Fruit fly (Drosophila melanogaster) whole organism, wandering third instar larva: Measurements from ENCODE around the gene Agpat1.

Source experiments
- Abd-B ChIP-seq: fragments of >200 bp; optimal IDR thresholded peaks from 2 replicates; lab custom pipeline; 2017; ENCODE audit warnings: missing biosample characterization, missing genetic modification characterization
- CG32264 ChIP-seq: fragments of 200-800 bp; sonication (Bioruptor generic); optimal IDR thresholded peaks from 2 replicates; lab custom pipeline; 2016; ENCODE audit warnings: missing biosample characterization, missing genetic modification characterization
- CG9705 ChIP-seq: fragments of 200-800 bp; sonication (Bioruptor generic); optimal IDR thresholded peaks from 2 replicates; lab custom pipeline; 2018; ENCODE audit warnings: missing biosample characterization, mild to moderate bottlenecking, missing genetic modification characterization
- CrebA ChIP-seq: fragments of 200-800 bp; sonication (Bioruptor generic); optimal IDR thresholded peaks from 2 replicates; lab custom pipeline; 2016; ENCODE audit warnings: missing biosample characterization, mild to moderate bottlenecking, missing genetic modification characterization, borderline replicate concordance
- Dfd ChIP-seq: fragments of >200 bp; optimal IDR thresholded peaks from 2 replicates; lab custom pipeline; 2017; ENCODE audit warnings: missing biosample characterization, missing genetic modification characterization
- Dif ChIP-seq: fragments of 200-275, 200-300 bp; sonication (Bioruptor generic); optimal IDR thresholded peaks from 2 replicates; lab custom pipeline; 2018; ENCODE audit warnings: missing biosample characterization, missing genetic modification characterization; ENCODE audit not compliant: partially characterized antibody
- GATAd ChIP-seq: sonication (Bioruptor generic); optimal IDR thresholded peaks from 2 replicates; lab custom pipeline; 2016; ENCODE audit warnings: missing biosample characterization, missing genetic modification characterization
- HLH106 ChIP-seq: fragments of 200-800 bp; optimal IDR thresholded peaks from 3 replicates; lab custom pipeline; 2019; ENCODE audit warnings: missing biosample characterization, mild to moderate bottlenecking, missing genetic modification characterization, moderate library complexity
- Hnf4 ChIP-seq: fragments of 200-800 bp; sonication (Bioruptor generic); optimal IDR thresholded peaks from 2 replicates; lab custom pipeline; 2016; ENCODE audit warnings: missing biosample characterization, mild to moderate bottlenecking, missing genetic modification characterization
- Hr78 ChIP-seq: fragments of >200 bp; optimal IDR thresholded peaks from 2 replicates; lab custom pipeline; 2017; ENCODE audit warnings: missing biosample characterization, missing genetic modification characterization
- Hr83 ChIP-seq: fragments of 200-300 bp; sonication (Bioruptor generic); optimal IDR thresholded peaks from 2 replicates; lab custom pipeline; 2016; ENCODE audit warnings: missing biosample characterization, mild to moderate bottlenecking, missing genetic modification characterization, moderate library complexity; ENCODE audit not compliant: poor library complexity, severe bottlenecking
- Jra ChIP-seq: sonication (Bioruptor generic); optimal IDR thresholded peaks from 2 replicates; lab custom pipeline; 2016; ENCODE audit warnings: missing biosample characterization, missing genetic modification characterization
- Mio ChIP-seq: sonication (Bioruptor generic); optimal IDR thresholded peaks from 2 replicates; lab custom pipeline; 2016; ENCODE audit warnings: missing biosample characterization, missing genetic modification characterization
- Myc ChIP-seq: fragments of >200 bp; optimal IDR thresholded peaks from 2 replicates; lab custom pipeline; 2017
- N ChIP-seq: fragments of >200 bp; optimal IDR thresholded peaks from 2 replicates; lab custom pipeline; 2018; ENCODE audit warnings: missing biosample characterization, missing external identifiers, missing genetic modification characterization
- OdsH ChIP-seq: fragments of 200-800 bp; sonication (Bioruptor generic); optimal IDR thresholded peaks from 2 replicates; lab custom pipeline; 2016; ENCODE audit warnings: missing biosample characterization, mild to moderate bottlenecking, missing genetic modification characterization
- Rel ChIP-seq, 2 experiments: fragments of 200-800 bp; sonication (Bioruptor generic) in 1 of 2; optimal IDR thresholded peaks; 2 replicates in 1 of 2; 3 replicates in 1 of 2; lab custom pipeline; 2016 to 2019; ENCODE audit warnings: mild to moderate bottlenecking in 2 of 2, missing biosample characterization in 2 of 2, missing genetic modification characterization in 2 of 2, moderate library complexity in 1 of 2
- Sp1 ChIP-seq: fragments of 200-800 bp; sonication (Bioruptor generic); optimal IDR thresholded peaks from 3 replicates; lab custom pipeline; 2019; ENCODE audit warnings: missing biosample characterization, mild to moderate bottlenecking, missing genetic modification characterization, moderate library complexity
- Vsx2 ChIP-seq: fragments of 200-300, 225-300 bp; sonication (Bioruptor generic); optimal IDR thresholded peaks from 2 replicates; lab custom pipeline; 2018; ENCODE audit warnings: missing biosample characterization, missing genetic modification characterization; ENCODE audit not compliant: partially characterized antibody
- br ChIP-seq: fragments of 200-800 bp; sonication (Bioruptor generic); optimal IDR thresholded peaks from 2 replicates; lab custom pipeline; 2016; ENCODE audit warnings: missing biosample characterization, missing genetic modification characterization
- brk ChIP-seq: fragments of 200-800 bp; sonication (Bioruptor generic); optimal IDR thresholded peaks from 2 replicates; lab custom pipeline; 2016; ENCODE audit warnings: missing biosample characterization, mild to moderate bottlenecking, missing genetic modification characterization
- dl ChIP-seq, 2 experiments: fragments of 175-275, 200-275 bp in 1 of 2; fragments of 200-275 bp in 1 of 2; sonication (Bioruptor generic); optimal IDR thresholded peaks; lab custom pipeline; 2018; ENCODE audit warnings: mild to moderate bottlenecking in 2 of 2, missing biosample characterization in 2 of 2, missing genetic modification characterization in 2 of 2, moderate library complexity in 2 of 2; ENCODE audit not compliant: partially characterized antibody in 2 of 2, insufficient read depth in 1 of 2
- dmrt93B ChIP-seq: fragments of 200-800 bp; sonication (Bioruptor generic); optimal IDR thresholded peaks from 2 replicates; lab custom pipeline; 2018; ENCODE audit warnings: missing biosample characterization, mild to moderate bottlenecking, missing genetic modification characterization
- dsf ChIP-seq: sonication (Bioruptor generic); optimal IDR thresholded peaks from 2 replicates; lab custom pipeline; 2016; ENCODE audit warnings: missing biosample characterization, missing genetic modification characterization, borderline replicate concordance
- ey ChIP-seq: fragments of 200-800 bp; sonication (Bioruptor generic); optimal IDR thresholded peaks from 2 replicates; lab custom pipeline; 2016; ENCODE audit warnings: missing biosample characterization, missing genetic modification characterization
- foxo ChIP-seq, 2 experiments: fragments of 200-800 bp; sonication (Bioruptor generic); optimal IDR thresholded peaks; 2 replicates in 1 of 2; 3 replicates in 1 of 2; lab custom pipeline; 2016 to 2017; ENCODE audit warnings: missing biosample characterization in 2 of 2, missing genetic modification characterization in 2 of 2
- fru ChIP-seq: fragments of 200-800 bp; sonication (Bioruptor generic); optimal IDR thresholded peaks from 3 replicates; lab custom pipeline; 2016; ENCODE audit warnings: missing biosample characterization, mild to moderate bottlenecking, missing genetic modification characterization
- h ChIP-seq: fragments of 200-800 bp; sonication (Bioruptor generic); optimal IDR thresholded peaks from 3 replicates; lab custom pipeline; 2016; ENCODE audit warnings: missing biosample characterization, mild to moderate bottlenecking, missing genetic modification characterization
- jim ChIP-seq: fragments of 175-275, 200-325 bp; sonication (Bioruptor generic); optimal IDR thresholded peaks from 2 replicates; lab custom pipeline; 2016; ENCODE audit warnings: missing biosample characterization, mild to moderate bottlenecking, missing genetic modification characterization
- lola ChIP-seq: fragments of >200 bp; optimal IDR thresholded peaks from 2 replicates; lab custom pipeline; 2017; ENCODE audit warnings: missing biosample characterization, missing genetic modification characterization
- pan ChIP-seq: fragments of >200 bp; optimal IDR thresholded peaks from 2 replicates; lab custom pipeline; 2017
- psq ChIP-seq: fragments of 200-800 bp; sonication (Bioruptor generic); optimal IDR thresholded peaks from 3 replicates; lab custom pipeline; 2017; ENCODE audit warnings: missing biosample characterization, mild to moderate bottlenecking, missing genetic modification characterization, moderate library complexity
- rgr ChIP-seq: fragments of 200-800 bp; sonication (Bioruptor generic); optimal IDR thresholded peaks from 3 replicates; lab custom pipeline; 2016; ENCODE audit warnings: missing biosample characterization, mild to moderate bottlenecking, missing genetic modification characterization
- sage ChIP-seq: fragments of 200-800 bp; sonication (Bioruptor generic); optimal IDR thresholded peaks from 2 replicates; lab custom pipeline; 2016; ENCODE audit warnings: missing biosample characterization, mild to moderate bottlenecking, missing genetic modification characterization
- sv ChIP-seq: fragments of 200-800 bp; sonication (Bioruptor generic); optimal IDR thresholded peaks from 3 replicates; lab custom pipeline; 2016; ENCODE audit warnings: missing biosample characterization, missing genetic modification characterization
- tai ChIP-seq: sonication (Bioruptor generic); optimal IDR thresholded peaks from 2 replicates; lab custom pipeline; 2016; ENCODE audit warnings: missing biosample characterization, missing genetic modification characterization
- usp ChIP-seq: fragments of >200 bp; optimal IDR thresholded peaks from 2 replicates; lab custom pipeline; 2017; ENCODE audit warnings: missing biosample characterization, missing genetic modification characterization
- woc ChIP-seq: sonication (Bioruptor generic); optimal IDR thresholded peaks from 2 replicates; lab custom pipeline; 2016; ENCODE audit warnings: missing biosample characterization, mild to moderate bottlenecking, missing genetic modification characterization

Agpat1 gene

DNA sequence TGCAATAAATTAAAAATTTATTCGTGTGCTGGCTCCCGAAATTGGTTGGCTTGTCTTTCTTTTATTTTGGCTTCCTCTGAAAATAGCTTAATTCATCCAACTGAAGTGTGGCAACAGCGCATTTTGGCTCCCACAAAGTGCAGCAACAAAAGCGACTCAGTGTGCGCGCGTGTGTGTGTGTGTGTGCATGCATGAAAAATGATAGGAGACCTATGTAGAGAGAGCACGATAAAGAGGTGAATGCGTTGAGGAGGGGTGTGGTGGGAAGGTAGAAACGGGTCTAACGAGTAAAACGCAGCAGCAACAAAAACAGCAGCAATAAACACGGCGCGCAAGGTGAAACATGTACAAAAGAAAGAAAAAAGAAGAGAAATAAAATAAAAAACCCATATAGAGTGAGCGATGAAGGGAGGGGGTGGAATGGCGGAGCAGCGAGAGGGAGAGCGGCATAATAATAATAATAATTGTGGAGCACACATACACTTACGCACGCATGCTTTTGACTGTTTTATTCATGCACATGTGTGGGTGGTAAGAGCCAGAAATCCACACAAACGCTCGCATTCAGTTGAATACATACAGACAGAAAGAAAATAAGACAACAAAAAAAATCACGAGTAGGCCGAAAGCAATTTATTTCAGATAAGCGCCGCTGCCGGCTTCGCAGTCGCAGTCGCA, 27.9 kb upstream of the Agpat1 start:
- TF ChIP-seq Myc (lab: Kevin White, UChicago) (no peak), HLH106 (peak; percentile 55), usp (GFP tag; lab: Kevin White, UChicago) (no peak), br (GFP tag; lab: Kevin White, UChicago) (peak; percentile 68), Sp1 (GFP tag; lab: Kevin White, UChicago) (peak; percentile 88), tai (peak; percentile 50), CrebA (GFP tag; lab: Kevin White, UChicago) (peak; percentile 88), dsf (GFP tag; lab: Kevin White, UChicago) (no peak), Dif (GFP tag; lab: Kevin White, UChicago) (no peak), GATAd (GFP tag; lab: Kevin White, UChicago) (no peak), CG32264 (no peak), OdsH (GFP tag; lab: Kevin White, UChicago) (peak; percentile 4), pan (lab: Kevin White, UChicago) (no peak), Hnf4 (GFP tag; lab: Kevin White, UChicago) (peak; percentile 58), Rel (GFP tag; optimal IDR thresholded peaks at IDR 0.05; lab: Kevin White, UChicago) (peak; percentile 83), Rel (tag; optimal IDR thresholded peaks at IDR 0.05; lab: Kevin White, UChicago) (peak; percentile 84), psq (peak; percentile 97), Dfd (GFP tag; lab: Kevin White, UChicago) (peak; percentile 61), dl (GFP tag; optimal IDR thresholded peaks at IDR 0.05; lab: Kevin White, UChicago; ENCODE audit: insufficient read depth in 1 of 2, partially characterized antibody in 2 of 2) (peak in 1 of 2 experiments; percentile 32), lola (GFP tag; lab: Kevin White, UChicago) (no peak), h (GFP tag; lab: Kevin White, UChicago) (peak; percentile 79), brk (no peak), Hr78 (GFP tag; lab: Kevin White, UChicago) (no peak), woc (GFP tag; lab: Kevin White, UChicago) (peak; percentile 17), sage (GFP tag; lab: Kevin White, UChicago) (peak; percentile 51), Hr83 (GFP tag; lab: Kevin White, UChicago) (peak; percentile 5), Abd-B (GFP tag; lab: Kevin White, UChicago) (no peak), Mio (GFP tag; lab: Kevin White, UChicago) (no peak), rgr (peak; percentile 30), N (GFP tag; lab: Kevin White, UChicago) (no peak), sv (GFP tag; lab: Kevin White, UChicago) (no peak), Vsx2 (GFP tag; lab: Kevin White, UChicago) (peak; percentile 59), jim (GFP tag; lab: Kevin White, UChicago) (peak; percentile 93), ey (GFP tag; lab: Kevin White, UChicago) (peak; percentile 1), foxo (GFP tag; optimal IDR thresholded peaks at IDR 0.05; lab: Kevin White, UChicago) (peak; percentile 22 to 28), Jra (peak; percentile 7), fru (GFP tag; lab: Kevin White, UChicago) (peak; percentile 78), dmrt93B (GFP tag; lab: Kevin White, UChicago) (peak; percentile 31), CG9705 (GFP tag; lab: Kevin White, UChicago) (peak; percentile 29)

dm6 chrX:12737735-12738390, 27.2 kb upstream of the Agpat1 start:
- no peak for TF ChIP-seq Hr83 (GFP tag; lab: Kevin White, UChicago)
- TF ChIP-seq Hnf4 (GFP tag; lab: Kevin White, UChicago): peak; percentile 3
- peak; percentile 62 for TF ChIP-seq OdsH (GFP tag; lab: Kevin White, UChicago)
- peak; percentile 49 for TF ChIP-seq dmrt93B (GFP tag; lab: Kevin White, UChicago)
- peak in 1 of 2 experiments; percentile 77 for TF ChIP-seq foxo (GFP tag; optimal IDR thresholded peaks at IDR 0.05; lab: Kevin White, UChicago)
- TF ChIP-seq Dfd (GFP tag; lab: Kevin White, UChicago): no peak
- TF ChIP-seq HLH106: peak; percentile 66
- peak; percentile 54 for TF ChIP-seq rgr
- peak; percentile 6 for TF ChIP-seq woc (GFP tag; lab: Kevin White, UChicago)
- no peak for TF ChIP-seq Vsx2 (GFP tag; lab: Kevin White, UChicago)
- TF ChIP-seq dsf (GFP tag; lab: Kevin White, UChicago): no peak
- peak; percentile 46 for TF ChIP-seq fru (GFP tag; lab: Kevin White, UChicago)
- peak; percentile 24 for TF ChIP-seq h (GFP tag; lab: Kevin White, UChicago)
- TF ChIP-seq sv (GFP tag; lab: Kevin White, UChicago): peak; percentile 32
- no peak for TF ChIP-seq Mio (GFP tag; lab: Kevin White, UChicago)
- peak; percentile 55 for TF ChIP-seq ey (GFP tag; lab: Kevin White, UChicago)
- no peak for TF ChIP-seq lola (GFP tag; lab: Kevin White, UChicago)
- TF ChIP-seq Rel (GFP tag; optimal IDR thresholded peaks at IDR 0.05; lab: Kevin White, UChicago): no peak
- no peak for TF ChIP-seq Rel (tag; optimal IDR thresholded peaks at IDR 0.05; lab: Kevin White, UChicago)
- TF ChIP-seq CG9705 (GFP tag; lab: Kevin White, UChicago): no peak
- TF ChIP-seq Sp1 (GFP tag; lab: Kevin White, UChicago): peak; percentile 75
- TF ChIP-seq, all 38 proteins: peak for 12
